Worm (Caenorhabditis elegans) whole organism, L2 larva: ENCODE measurements around the gene lst-4.
A peak's percentile ranks its signal among the peaks of the same experiment; 100 is the strongest.

Source experiments
- F13H6.1 ChIP-seq: sonication (generic microtip); optimal IDR thresholded peaks from 2 replicates; lab custom pipeline; 2016; ENCODE audit warnings: missing genetic modification characterization, missing compliant biosample characterization
- R02D3.7 ChIP-seq: fragments of 150-350 bp; optimal IDR thresholded peaks from 2 replicates; lab custom pipeline; 2014; ENCODE audit warnings: missing biosample characterization, missing genetic modification characterization
- blmp-1 ChIP-seq: sonication (generic microtip); optimal IDR thresholded peaks from 2 replicates; lab custom pipeline; 2017; ENCODE audit warnings: missing genetic modification characterization, mild to moderate bottlenecking, missing compliant biosample characterization, antibody characterized with exemption, moderate library complexity; ENCODE audit not compliant: insufficient read depth
- ceh-16 ChIP-seq: fragments of 150-350 bp; optimal IDR thresholded peaks from 2 replicates; lab custom pipeline; 2014; ENCODE audit warnings: missing biosample characterization, missing genetic modification characterization
- crh-2 ChIP-seq: sonication (generic microtip); optimal IDR thresholded peaks from 2 replicates; lab custom pipeline; 2017; ENCODE audit warnings: missing biosample characterization, missing genetic modification characterization
- egl-27 ChIP-seq: sonication (generic microtip); optimal IDR thresholded peaks from 3 replicates; lab custom pipeline; 2017; ENCODE audit warnings: missing biosample characterization, missing genetic modification reagents, missing genetic modification characterization
- elt-1 ChIP-seq: fragments of 150-350 bp; optimal IDR thresholded peaks from 2 replicates; lab custom pipeline; 2014; ENCODE audit warnings: missing biosample characterization, missing genetic modification characterization
- lin-13 ChIP-seq: fragments of 150-350 bp; optimal IDR thresholded peaks from 2 replicates; lab custom pipeline; 2014; ENCODE audit warnings: missing biosample characterization, missing genetic modification reagents, missing genetic modification characterization
- nhr-12 ChIP-seq: fragments of 150-350 bp; optimal IDR thresholded peaks from 2 replicates; lab custom pipeline; 2014; ENCODE audit warnings: missing biosample characterization, missing genetic modification characterization
- nhr-25 ChIP-seq: fragments of 150-350 bp; sonication (generic microtip); optimal IDR thresholded peaks from 3 replicates; lab custom pipeline; 2014; ENCODE audit warnings: missing biosample characterization, missing genetic modification characterization
- nhr-77 ChIP-seq: fragments of 150-350 bp; optimal IDR thresholded peaks from 2 replicates; lab custom pipeline; 2014; ENCODE audit warnings: missing biosample characterization, missing genetic modification characterization
- sem-4 ChIP-seq: fragments of 150-350 bp; optimal IDR thresholded peaks from 2 replicates; lab custom pipeline; 2014; ENCODE audit warnings: missing biosample characterization, missing genetic modification reagents, missing genetic modification characterization
- zag-1 ChIP-seq: fragments of 150-350 bp; optimal IDR thresholded peaks from 2 replicates; lab custom pipeline; 2014; ENCODE audit warnings: missing biosample characterization, missing genetic modification characterization
- ztf-11 ChIP-seq: sonication (generic microtip); optimal IDR thresholded peaks from 2 replicates; lab custom pipeline; 2017; ENCODE audit warnings: missing biosample characterization, missing genetic modification characterization

DNA sequence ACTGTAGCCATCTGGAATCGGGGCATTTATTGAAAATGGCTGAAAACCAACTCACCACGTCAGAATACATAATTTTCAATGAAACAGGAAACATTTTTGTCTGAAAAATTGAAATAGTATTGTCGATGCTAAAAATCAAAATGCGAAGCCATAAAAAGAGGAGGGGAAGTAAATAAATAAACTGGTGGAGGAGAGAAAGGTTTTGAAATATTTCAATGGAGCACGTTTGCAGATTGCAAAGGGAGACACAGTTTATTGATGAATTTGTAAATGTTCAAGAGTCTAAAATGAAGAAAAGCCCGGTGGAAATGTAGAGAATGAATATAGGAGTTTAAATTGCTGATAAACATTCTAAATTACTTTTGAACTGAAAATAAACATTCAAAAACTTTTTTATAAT is 33.4 kb upstream of the lst-4 start, which contains the start of gene F52B11.5:
- no peak for TF ChIP-seq ceh-16
- TF ChIP-seq F13H6.1 (tag; lab: Kevin White, UChicago): no peak
- no peak for TF ChIP-seq egl-27 (tag; lab: Kevin White, UChicago)
- no peak for TF ChIP-seq ztf-11
- no peak for TF ChIP-seq nhr-25
- TF ChIP-seq nhr-77: no peak
- no peak for TF ChIP-seq elt-1 (tag; lab: Kevin White, UChicago)
- no peak for TF ChIP-seq R02D3.7 (tag; lab: Kevin White, UChicago)
- no peak for TF ChIP-seq sem-4
- TF ChIP-seq zag-1 (tag; lab: Kevin White, UChicago): no peak
- TF ChIP-seq lin-13: no peak
- no peak for TF ChIP-seq nhr-12 (tag; lab: Kevin White, UChicago)
- TF ChIP-seq crh-2 (tag; lab: Kevin White, UChicago): peak; percentile 22
- TF ChIP-seq blmp-1 (tag; lab: Kevin White, UChicago): no peak
